Fruit fly (Drosophila melanogaster): ENCODE results near the gene CG33253.
A peak's percentile ranks its signal among the peaks of the same experiment; 100 is the strongest.

CG33253 gene

DNA sequence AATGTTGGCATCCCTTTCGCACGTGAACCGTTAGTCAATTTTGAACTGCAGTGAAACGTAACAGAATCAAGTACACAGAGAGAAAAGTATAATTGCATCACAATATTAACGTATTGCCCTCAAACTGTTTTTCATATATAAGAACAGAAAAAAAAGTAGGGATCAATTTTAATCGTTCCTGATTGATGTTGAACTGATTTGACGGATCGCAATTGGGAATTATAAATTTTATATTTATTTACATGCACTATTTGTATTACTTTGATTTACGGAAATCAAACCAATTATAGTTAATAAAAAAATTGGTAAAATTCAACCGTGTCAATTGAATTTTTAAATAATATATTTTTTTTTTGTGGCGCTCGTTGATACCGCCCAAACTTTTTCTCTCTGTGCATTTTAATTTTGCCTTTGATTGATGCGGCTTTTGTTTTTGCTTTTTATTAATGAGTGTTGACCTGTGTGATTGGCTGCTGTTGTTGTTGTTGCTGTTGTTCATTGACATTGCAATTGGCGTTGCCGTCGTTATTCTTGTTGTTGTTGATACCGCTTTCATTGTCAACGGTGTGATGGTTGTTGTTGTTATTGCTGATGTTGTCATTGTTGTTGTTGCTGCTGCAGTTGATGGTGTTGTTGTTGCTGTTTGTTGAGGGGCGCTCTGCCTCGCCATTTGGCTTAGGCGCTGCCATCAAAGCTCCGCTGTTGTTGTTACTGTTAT, 30.5 kb upstream of the CG33253 start (continued):
- TF ChIP-seq Meics (GFP tag; optimal IDR thresholded peaks at IDR 0.05) (peak; percentile 60), CG3847 (GFP tag; IDR thresholded peaks at IDR 0.05) (peak; percentile 31; the same call in 1 of the 2 replicates), CG11247 (GFP tag; IDR thresholded peaks at IDR 0.05) (0 out of 2 replicates have a peak, but pooled peaks have one; percentile 19), Hey (tag; optimal IDR thresholded peaks at IDR 0.05) (no peak), CG11456 (GFP tag; IDR thresholded peaks at IDR 0.05) (no peak), MBD-R2 (GFP tag; IDR thresholded peaks at IDR 0.05) (no peak), CG12236 (GFP tag; optimal IDR thresholded peaks at IDR 0.05) (no peak), bab2 (GFP tag; optimal IDR thresholded peaks at IDR 0.05) (no peak), da (GFP tag; optimal IDR thresholded peaks at IDR 0.05) (no peak), HLH54F (GFP tag; optimal IDR thresholded peaks at IDR 0.05) (no peak), CG5953 (GFP tag; IDR thresholded peaks at IDR 0.05) (no peak), CG9932 (GFP tag; IDR thresholded peaks at IDR 0.05) (no peak), CG16815 (GFP tag; optimal IDR thresholded peaks at IDR 0.05) (peak; percentile 43), croc (GFP tag; conservative IDR thresholded peaks at IDR 0.05) (no peak; the same call in 1 of the 3 replicates), Hmr (GFP tag; optimal IDR thresholded peaks at IDR 0.05) (peak; percentile 17), CG4854 (GFP tag; optimal IDR thresholded peaks at IDR 0.05) (no peak), jigr1 (GFP tag; IDR thresholded peaks at IDR 0.05) (no peak), CG14050 (GFP tag; IDR thresholded peaks at IDR 0.05) (peak; percentile 36; the same call in 1 of the 3 replicates), CG5245 (GFP tag; optimal IDR thresholded peaks at IDR 0.05) (peak; percentile 22), Oli (tag; optimal IDR thresholded peaks at IDR 0.05) (peak; percentile 77), pros (GFP tag; optimal IDR thresholded peaks at IDR 0.05) (no peak), ftz-f1 (GFP tag; optimal IDR thresholded peaks at IDR 0.05) (no peak), sens (GFP tag) (peak; percentile 85), CoRest (tag; optimal IDR thresholded peaks at IDR 0.05) (peak; percentile 71), CG1603 (tag; optimal IDR thresholded peaks at IDR 0.05) (no peak), insv (GFP tag; optimal IDR thresholded peaks at IDR 0.05) (no peak), Lpt (GFP tag; optimal IDR thresholded peaks at IDR 0.05) (no peak), CG13894 (tag; optimal IDR thresholded peaks at IDR 0.05) (no peak), H2.0 (GFP tag; IDR thresholded peaks at IDR 0.05) (no peak), HLH4C (GFP tag; IDR thresholded peaks at IDR 0.05; ENCODE audit: partially characterized antibody) (no peak), CHES-1-like (GFP tag; optimal IDR thresholded peaks at IDR 0.05) (no peak), peb (GFP tag; IDR thresholded peaks at IDR 0.05) (no peak), CG11504 (tag; optimal IDR thresholded peaks at IDR 0.05) (peak; percentile 83), CG12219 (GFP tag; optimal IDR thresholded peaks at IDR 0.05) (peak; percentile 4), CG8765 (GFP tag; IDR thresholded peaks at IDR 0.05) (no peak), lola (GFP tag; optimal IDR thresholded peaks at IDR 0.05) (peak in 1 of 3 experiments; percentile 64), CG43689 (GFP tag; IDR thresholded peaks at IDR 0.05) (no peak), CG7987 (GFP tag; optimal IDR thresholded peaks at IDR 0.05) (no peak), toy (GFP tag; IDR thresholded peaks at IDR 0.05) (no peak), dati (GFP tag; IDR thresholded peaks at IDR 0.05) (no peak), cad (GFP tag; optimal IDR thresholded peaks at IDR 0.05) (no peak), corto (GFP tag; optimal IDR thresholded peaks at IDR 0.05) (no peak), chinmo (GFP tag; IDR thresholded peaks at IDR 0.05; ENCODE audit: partially characterized antibody) (no peak), hbn (GFP tag; IDR thresholded peaks at IDR 0.05; ENCODE audit: partially characterized antibody) (no peak), gfzf (GFP tag; optimal IDR thresholded peaks at IDR 0.05) (no peak), Jarid2 (GFP tag; optimal IDR thresholded peaks at IDR 0.05) (no peak), Sry-δ (GFP tag; optimal IDR thresholded peaks at IDR 0.05) (no peak), cwo (GFP tag; optimal IDR thresholded peaks at IDR 0.05) (peak; percentile 23), abd-A (tag; optimal IDR thresholded peaks at IDR 0.05) (no peak), CG34422 (GFP tag; IDR thresholded peaks at IDR 0.05) (no peak)

Data from whole organism, embryonic.